Fruit fly (Drosophila melanogaster): ENCODE data around the gene CG18764.

DNA sequence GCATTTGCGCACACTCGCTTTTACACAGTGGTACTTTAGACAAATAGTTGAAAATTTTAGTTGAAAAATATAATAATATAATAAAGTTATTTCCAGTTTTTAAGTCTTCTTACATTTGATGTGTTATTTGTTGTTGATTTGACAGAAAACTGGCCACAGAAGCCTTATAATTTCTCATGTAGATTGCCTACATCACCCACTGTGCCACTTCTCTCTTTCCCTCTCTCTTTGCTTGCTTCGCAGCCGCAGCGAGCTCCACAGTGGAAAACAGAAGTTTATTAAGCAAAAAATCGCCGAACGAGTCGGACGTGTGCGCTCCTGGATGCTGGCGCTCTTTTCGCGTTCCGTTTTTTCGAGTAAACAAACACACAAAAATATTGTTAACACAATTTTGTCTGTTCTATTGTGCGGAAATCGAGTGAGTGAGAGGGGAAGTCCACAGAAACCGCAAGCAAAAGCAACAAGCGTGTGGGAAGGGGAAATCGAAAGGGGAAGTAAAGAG, 29.2 kb downstream of the CG18764 start, which contains the start of gene CG42327:
- TF ChIP-seq CG33017 (tag; optimal IDR thresholded peaks at IDR 0.05) (peak; percentile 71), pad (GFP tag; optimal IDR thresholded peaks at IDR 0.05) (peak; percentile 99), Mnt (GFP tag; optimal IDR thresholded peaks at IDR 0.05) (peak; percentile 64), Hr96 (GFP tag; optimal IDR thresholded peaks at IDR 0.05) (peak; percentile 31), Clk (GFP tag; optimal IDR thresholded peaks at IDR 0.05) (no peak)

Data from whole organism, adult.